Worm (Caenorhabditis elegans): ENCODE results near the gene mrp-6.
A peak's percentile ranks its signal among the peaks of the same experiment; 100 is the strongest.

DNA sequence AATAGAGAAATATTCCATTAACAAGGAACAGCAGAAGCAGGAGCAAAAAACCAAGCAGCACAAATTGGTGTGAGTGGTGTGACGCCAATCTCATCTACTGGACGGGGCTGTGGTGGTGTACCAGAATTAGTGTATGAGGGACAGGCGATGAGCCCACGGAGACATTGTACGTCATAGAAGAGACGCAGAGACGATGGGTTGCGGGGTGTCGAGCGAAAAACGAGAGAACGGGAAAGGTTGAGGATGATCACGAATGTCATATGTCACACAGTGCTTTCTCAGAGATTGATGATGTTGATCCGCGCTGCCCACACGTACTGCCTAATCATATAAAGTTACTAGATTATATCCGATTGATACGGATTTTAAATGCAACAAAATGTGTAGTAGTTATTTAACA, 28.7 kb downstream of the mrp-6 start:
- TF ChIP-seq nhr-6 (tag; optimal IDR thresholded peaks at IDR 0.05) (no peak), nhr-10 (tag; optimal IDR thresholded peaks at IDR 0.05) (no peak), egl-27 (tag; optimal IDR thresholded peaks at IDR 0.05) (no peak), nhr-77 (tag; optimal IDR thresholded peaks at IDR 0.05) (no peak), nhr-237 (tag; optimal IDR thresholded peaks at IDR 0.05) (no peak), skn-1 (tag; optimal IDR thresholded peaks at IDR 0.05) (no peak), ztf-11 (tag; optimal IDR thresholded peaks at IDR 0.05) (no peak), lsy-2 (tag; optimal IDR thresholded peaks at IDR 0.05) (peak in 1 of 2 experiments; percentile 44), lin-13 (GFP tag; optimal IDR thresholded peaks at IDR 0.05) (no peak), mdl-1 (tag; optimal IDR thresholded peaks at IDR 0.05) (no peak)
